Worm (Caenorhabditis elegans): ENCODE measurements around the gene F53G2.2.

DNA sequence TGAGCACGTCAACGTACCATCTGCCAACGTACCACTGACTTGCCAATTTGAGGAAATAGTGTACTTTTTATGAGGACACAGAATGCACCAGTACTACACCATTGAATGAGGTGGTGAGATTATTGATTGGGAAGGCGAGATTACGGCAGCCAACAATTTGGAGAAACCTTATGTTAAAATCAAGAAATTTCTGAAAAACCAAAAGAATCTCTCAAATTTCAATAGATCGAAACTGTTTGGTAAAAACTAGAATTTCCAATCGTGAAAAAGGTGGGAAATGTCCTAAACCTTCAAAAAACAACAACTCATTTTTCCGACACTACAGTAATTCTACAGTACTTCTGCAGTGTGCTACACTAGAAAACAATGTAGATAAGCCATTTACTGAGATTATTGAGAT lies 49.7 kb upstream of the F53G2.2 start, which contains the start of gene ceh-86:
- TF ChIP-seq ceh-16 (tag; optimal IDR thresholded peaks at IDR 0.05) = no peak
- no peak for TF ChIP-seq fos-1 (tag; optimal IDR thresholded peaks at IDR 0.05)
- TF ChIP-seq nhr-77 (tag; optimal IDR thresholded peaks at IDR 0.05) = no peak
- no peak for TF ChIP-seq aly-2 (tag; optimal IDR thresholded peaks at IDR 0.05)
